Fruit fly (Drosophila melanogaster): ENCODE measurements around the gene CG13856.

CG13856 gene

DNA sequence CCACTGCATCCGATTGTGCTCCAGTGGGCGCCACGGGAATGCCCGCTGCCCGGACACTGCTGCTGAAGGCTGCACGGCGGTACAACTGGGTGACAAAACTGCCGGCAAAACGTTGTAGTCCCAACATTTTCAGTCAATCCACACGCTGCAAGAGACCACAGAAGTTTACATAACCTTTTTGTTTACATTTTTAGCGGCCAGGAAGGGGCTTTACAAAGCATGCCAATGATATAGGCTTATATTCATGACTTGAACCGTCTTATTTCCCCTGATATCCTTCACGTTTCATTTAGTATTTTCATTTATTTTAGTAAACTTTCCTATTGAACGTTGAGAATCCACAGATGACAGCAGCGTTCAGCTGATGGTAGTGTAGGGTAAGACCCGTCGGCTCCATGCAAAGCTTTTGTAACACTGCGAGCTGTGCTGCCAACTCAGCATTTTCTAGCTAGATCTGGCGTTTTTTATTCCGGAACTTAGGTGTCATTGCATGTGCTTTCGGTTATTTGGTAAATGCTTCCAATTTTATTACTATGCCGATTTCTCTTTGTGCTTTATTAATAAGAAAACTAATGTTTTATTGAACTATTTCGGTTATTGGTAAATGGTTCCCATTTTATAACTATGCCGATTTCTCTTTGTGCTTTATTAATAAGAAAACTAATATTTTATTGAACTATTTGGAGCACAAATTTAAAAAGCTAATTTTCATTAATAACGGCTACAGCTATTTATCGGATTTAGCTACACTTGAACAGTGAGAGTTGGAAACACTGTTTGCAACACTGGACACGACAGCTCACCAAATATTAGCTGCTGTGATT lies 8.3 kb downstream of the CG13856 start, which contains the start of the genes CG13850 and lqfR (continued):
- no peak; the same call in 1 of the 2 replicates for TF ChIP-seq vvl (GFP tag; IDR thresholded peaks at IDR 0.05)
- no peak for TF ChIP-seq CG2129 (GFP tag; IDR thresholded peaks at IDR 0.05; ENCODE audit: partially characterized antibody)
- peak; percentile 53 for TF ChIP-seq Nf-YB (GFP tag; optimal IDR thresholded peaks at IDR 0.05)
- TF ChIP-seq PHDP (tag; optimal IDR thresholded peaks at IDR 0.05), result no peak
- TF ChIP-seq CG16813 (GFP tag; IDR thresholded peaks at IDR 0.05; ENCODE audit: partially characterized antibody), result no peak
- TF ChIP-seq CG9817 (tag; optimal IDR thresholded peaks at IDR 0.05), result peak; percentile 79
- TF ChIP-seq CG2199 (GFP tag; IDR thresholded peaks at IDR 0.05), result no peak
- TF ChIP-seq CG7786 (GFP tag; optimal IDR thresholded peaks at IDR 0.05), result peak; percentile 84
- no peak for TF ChIP-seq h (optimal IDR thresholded peaks at IDR 0.05)
- no peak for TF ChIP-seq yki (optimal IDR thresholded peaks at IDR 0.05)
- TF ChIP-seq CG18619 (GFP tag; optimal IDR thresholded peaks at IDR 0.05), result peak; percentile 77
- peak; percentile 78 for TF ChIP-seq CG1602 (GFP tag; optimal IDR thresholded peaks at IDR 0.05)
- peak; percentile 56 for TF ChIP-seq HHEX (GFP tag; optimal IDR thresholded peaks at IDR 0.05)
- no peak for TF ChIP-seq tna (GFP tag; IDR thresholded peaks at IDR 0.05; ENCODE audit: partially characterized antibody)
- TF ChIP-seq sens-2 (GFP tag; IDR thresholded peaks at IDR 0.05), result no peak
- TF ChIP-seq CG18764 (GFP tag; optimal IDR thresholded peaks at IDR 0.05), result peak; percentile 66
- TF ChIP-seq CG3726 (GFP tag; IDR thresholded peaks at IDR 0.05), result no peak
- no peak for TF ChIP-seq Scr (GFP tag; IDR thresholded peaks at IDR 0.05; ENCODE audit: partially characterized antibody)
- no peak for TF ChIP-seq Neu2 (GFP tag; optimal IDR thresholded peaks at IDR 0.05; ENCODE audit: borderline replicate concordance)
- no peak for TF ChIP-seq usp (GFP tag; optimal IDR thresholded peaks at IDR 0.05)
- no peak for TF ChIP-seq Ravus (GFP tag; IDR thresholded peaks at IDR 0.05)
- peak; percentile 65 for TF ChIP-seq CG5245 (GFP tag; optimal IDR thresholded peaks at IDR 0.05)
- no peak for TF ChIP-seq vnd (GFP tag; IDR thresholded peaks at IDR 0.05; ENCODE audit: partially characterized antibody)
- TF ChIP-seq CG18011 (GFP tag; optimal IDR thresholded peaks at IDR 0.05), result peak; percentile 36
- peak; percentile 97 for TF ChIP-seq Sry-β (GFP tag; optimal IDR thresholded peaks at IDR 0.05)
- peak; percentile 75 for TF ChIP-seq phol (tag; optimal IDR thresholded peaks at IDR 0.05)
- TF ChIP-seq H2.0 (GFP tag; IDR thresholded peaks at IDR 0.05), result no peak; the same call in none of the 2 replicates
- TF ChIP-seq dati (GFP tag; IDR thresholded peaks at IDR 0.05), result no peak
- TF ChIP-seq Pdp1 (GFP tag; optimal IDR thresholded peaks at IDR 0.05), result peak; percentile 80 to 90
- TF ChIP-seq CTCF (GFP tag; optimal IDR thresholded peaks at IDR 0.05), result no peak
- no peak for TF ChIP-seq CG12769 (tag; optimal IDR thresholded peaks at IDR 0.05)
- TF ChIP-seq Lhr (GFP tag; optimal IDR thresholded peaks at IDR 0.05), result peak; percentile 53
- peak; percentile 84 to 88 for TF ChIP-seq dpn (GFP tag; optimal IDR thresholded peaks at IDR 0.05)
- TF ChIP-seq peb (GFP tag; IDR thresholded peaks at IDR 0.05), result no peak
- no peak for TF ChIP-seq CG32767 (GFP tag; IDR thresholded peaks at IDR 0.05)
- peak; percentile 86 for TF ChIP-seq pho (GFP tag; optimal IDR thresholded peaks at IDR 0.05)
- TF ChIP-seq Dip3 (GFP tag; optimal IDR thresholded peaks at IDR 0.05), result peak; percentile 80
- peak; percentile 76 for TF ChIP-seq fu2 (GFP tag; optimal IDR thresholded peaks at IDR 0.05)
- peak; percentile 38 for TF ChIP-seq ATbp (GFP tag; optimal IDR thresholded peaks at IDR 0.05)
- peak; percentile 67 for TF ChIP-seq CG3281 (GFP tag; optimal IDR thresholded peaks at IDR 0.05)
- TF ChIP-seq Hr3 (GFP tag; optimal IDR thresholded peaks at IDR 0.05), result peak; percentile 84
- peak; percentile 48 for TF ChIP-seq tup (GFP tag; optimal IDR thresholded peaks at IDR 0.05)
- TF ChIP-seq CG6689 (GFP tag; IDR thresholded peaks at IDR 0.05), result peak; percentile 55
- TF ChIP-seq schlank (tag; optimal IDR thresholded peaks at IDR 0.05), result peak; percentile 35
- peak; percentile 45 for TF ChIP-seq org-1 (GFP tag; optimal IDR thresholded peaks at IDR 0.05)
- TF ChIP-seq CG12659 (GFP tag; optimal IDR thresholded peaks at IDR 0.05), result peak; percentile 88
- TF ChIP-seq CG31388 (GFP tag; optimal IDR thresholded peaks at IDR 0.05), result no peak
- TF ChIP-seq CHES-1-like (GFP tag; optimal IDR thresholded peaks at IDR 0.05), result peak; percentile 64
- no peak for TF ChIP-seq Spps (tag; optimal IDR thresholded peaks at IDR 0.05)
- no peak for TF ChIP-seq CG7963 (GFP tag; IDR thresholded peaks at IDR 0.05; ENCODE audit: partially characterized antibody)
